Worm (Caenorhabditis elegans) whole organism, L2 larva: ENCODE data around the gene pqn-13.

Experiments
- ama-1 ChIP-seq: fragments of 150-350 bp; optimal IDR thresholded peaks from 2 replicates; lab custom pipeline; 2018; ENCODE audit warnings: inconsistent platforms
- lin-13 ChIP-seq: fragments of 150-350 bp; optimal IDR thresholded peaks from 2 replicates; lab custom pipeline; 2014; ENCODE audit warnings: missing biosample characterization, missing genetic modification reagents, missing genetic modification characterization
- lsy-2 ChIP-seq, 2 experiments: fragments of 150-350 bp in 1 of 2; sonication (generic microtip) in 1 of 2; optimal IDR thresholded peaks; 2 replicates each; lab custom pipeline; 2014 to 2017; ENCODE audit warnings: missing biosample characterization in 2 of 2, missing genetic modification characterization in 2 of 2
- nhr-11 ChIP-seq: fragments of 150-350 bp; optimal IDR thresholded peaks from 2 replicates; lab custom pipeline; 2014; ENCODE audit warnings: missing biosample characterization, missing genetic modification characterization
- unc-55 ChIP-seq: fragments of 150-350 bp; sonication (generic microtip); optimal IDR thresholded peaks from 3 replicates; lab custom pipeline; 2014; ENCODE audit warnings: missing biosample characterization, missing genetic modification reagents, missing genetic modification characterization
- zag-1 ChIP-seq: fragments of 150-350 bp; optimal IDR thresholded peaks from 2 replicates; lab custom pipeline; 2014; ENCODE audit warnings: missing biosample characterization, missing genetic modification characterization

ce11 chrV:5621390-5621789, 54.5 kb downstream of the pqn-13 start, which contains the start of gene M03E7.1:
- TF ChIP-seq lsy-2 (tag; optimal IDR thresholded peaks at IDR 0.05; lab: Kevin White, UChicago) (no peak), ama-1 (lab: Kevin White, UChicago) (no peak), nhr-11 (tag; lab: Kevin White, UChicago) (no peak), lin-13 (GFP tag; lab: Kevin White, UChicago) (no peak), zag-1 (tag; lab: Kevin White, UChicago) (no peak), unc-55 (GFP tag; lab: Kevin White, UChicago) (no peak)
